Worm (Caenorhabditis elegans) whole organism, young adult: ENCODE data around the gene dcaf-1.
A peak's percentile ranks its signal among the peaks of the same experiment; 100 is the strongest.

ENCODE experiments used
- C06A6.2 ChIP-seq: fragments of 200-800 bp; sonication (Bioruptor generic); conservative IDR thresholded peaks from 2 replicates; pipeline ENCODE4 v1.3.6; 2022; ENCODE audit warnings: missing genetic modification characterization, missing compliant biosample characterization
- C17E4.6 ChIP-seq: fragments of 200-800 bp; sonication (Bioruptor generic); IDR thresholded peaks from 2 replicates; pipeline ENCODE4 v1.3.6; 2022; ENCODE audit warnings: missing genetic modification reagents, missing genetic modification characterization, missing compliant biosample characterization
- F39B2.1 ChIP-seq: fragments of 200-800 bp; sonication (Bioruptor generic); IDR thresholded peaks from 2 replicates; pipeline ENCODE4 v1.3.6; 2022; ENCODE audit warnings: missing genetic modification reagents, missing genetic modification characterization, missing compliant biosample characterization
- F49E8.2 ChIP-seq: sonication (generic microtip); optimal IDR thresholded peaks from 3 replicates; lab custom pipeline; 2017; ENCODE audit warnings: missing genetic modification characterization, mild to moderate bottlenecking, missing compliant biosample characterization, antibody characterized with exemption, moderate library complexity; ENCODE audit not compliant: insufficient read depth
- F52B5.7 ChIP-seq: sonication (generic microtip); optimal IDR thresholded peaks from 2 replicates; lab custom pipeline; 2016; ENCODE audit warnings: mild to moderate bottlenecking, missing genetic modification characterization, missing compliant biosample characterization
- F55B11.4 ChIP-seq: sonication (generic microtip); optimal IDR thresholded peaks from 2 replicates; lab custom pipeline; 2016; ENCODE audit warnings: missing compliant biosample characterization, missing genetic modification characterization, borderline replicate concordance; ENCODE audit not compliant: insufficient read depth
- Y53F4B.3 ChIP-seq: fragments of 200-800 bp; sonication (Bioruptor generic); IDR thresholded peaks from 2 replicates; pipeline ENCODE4 v1.3.6; 2022; ENCODE audit warnings: missing genetic modification reagents, missing genetic modification characterization, missing compliant biosample characterization
- Y67H2A.10 ChIP-seq: fragments of 200-800 bp; sonication (Bioruptor generic); conservative IDR thresholded peaks from 2 replicates; pipeline ENCODE4 v1.3.6; 2022; ENCODE audit warnings: missing genetic modification reagents, missing genetic modification characterization, missing compliant biosample characterization
- akir-1 ChIP-seq: fragments of 200-800 bp; sonication (Bioruptor generic); optimal IDR thresholded peaks from 2 replicates; lab custom pipeline; 2018; ENCODE audit warnings: mild to moderate bottlenecking, missing genetic modification characterization, moderate library complexity, missing compliant biosample characterization
- ama-1 ChIP-seq, 3 experiments: fragments of 150-350 bp in 1 of 3; sonication (generic microtip) in 2 of 3; optimal IDR thresholded peaks; 2 replicates each; lab custom pipeline; 2014 to 2018; ENCODE audit warnings: missing biosample characterization in 2 of 3, missing genetic modification characterization in 2 of 3, missing genetic modification reagents in 2 of 3
- aptf-2 ChIP-seq: fragments of 200-800 bp; sonication (Bioruptor generic); conservative IDR thresholded peaks from 2 replicates; pipeline ENCODE4 v1.3.6; 2022; ENCODE audit warnings: missing genetic modification reagents, missing genetic modification characterization, missing compliant biosample characterization
- attf-3 ChIP-seq: fragments of 200-800 bp; sonication (Bioruptor generic); conservative IDR thresholded peaks from 2 replicates; pipeline ENCODE4 v1.3.6; 2022; ENCODE audit warnings: missing genetic modification reagents, missing genetic modification characterization, missing compliant biosample characterization
- ceh-100 ChIP-seq: fragments of 200-800 bp; sonication (Bioruptor generic); IDR thresholded peaks from 2 replicates; pipeline ENCODE4 v1.3.6; 2022; ENCODE audit warnings: missing genetic modification reagents, missing genetic modification characterization, missing compliant biosample characterization
- ceh-91 ChIP-seq: fragments of 200-800 bp; sonication (Bioruptor generic); IDR thresholded peaks from 2 replicates; pipeline ENCODE4 v1.3.6; 2022; ENCODE audit warnings: missing genetic modification reagents, missing genetic modification characterization, missing compliant biosample characterization
- egl-44 ChIP-seq: fragments of 200-800 bp; sonication (Bioruptor generic); IDR thresholded peaks from 2 replicates; pipeline ENCODE4 v1.3.6; 2022; ENCODE audit warnings: missing genetic modification reagents, missing genetic modification characterization, missing compliant biosample characterization
- egrh-3 ChIP-seq: fragments of 200-800 bp; sonication (Bioruptor generic); IDR thresholded peaks from 2 replicates; pipeline ENCODE4 v1.3.6; 2022; ENCODE audit warnings: missing genetic modification reagents, missing genetic modification characterization, missing compliant biosample characterization
- ekl-4 ChIP-seq: fragments of 200-800 bp; sonication (Bioruptor generic); IDR thresholded peaks from 2 replicates; pipeline ENCODE4 v1.3.6; 2022; ENCODE audit warnings: missing genetic modification reagents, missing genetic modification characterization, missing compliant biosample characterization
- fkh-3 ChIP-seq: sonication (generic microtip); optimal IDR thresholded peaks from 2 replicates; lab custom pipeline; 2016; ENCODE audit warnings: mild to moderate bottlenecking, missing genetic modification characterization, missing compliant biosample characterization
- let-526 ChIP-seq: fragments of 200-800 bp; sonication (Bioruptor generic); IDR thresholded peaks from 2 replicates; pipeline ENCODE4 v1.3.6; 2022; ENCODE audit warnings: missing genetic modification reagents, missing genetic modification characterization, missing compliant biosample characterization
- let-607 ChIP-seq, 2 experiments: fragments of 200-800 bp in 1 of 2; sonication (Bioruptor generic) in 1 of 2; sonication (generic microtip) in 1 of 2; optimal IDR thresholded peaks; 2 replicates each; lab custom pipeline; 2016 to 2018; ENCODE audit warnings: mild to moderate bottlenecking in 2 of 2, missing compliant biosample characterization in 2 of 2, missing genetic modification characterization in 2 of 2, moderate library complexity in 2 of 2, missing genotype in 1 of 2
- lin-26 ChIP-seq: fragments of 200-800 bp; sonication (Bioruptor generic); IDR thresholded peaks from 2 replicates; pipeline ENCODE4 v1.3.6; 2022; ENCODE audit warnings: missing genetic modification reagents, missing genetic modification characterization, missing compliant biosample characterization
- lin-35 ChIP-seq, 3 experiments: fragments of 150-350 bp in 2 of 3; sonication (generic microtip) in 1 of 3; optimal IDR thresholded peaks; 2 replicates each; lab custom pipeline; 2014 to 2018; ENCODE audit warnings: missing biosample characterization in 3 of 3, missing genetic modification characterization in 3 of 3, missing genetic modification reagents in 3 of 3
- lin-40 ChIP-seq: sonication (generic microtip); optimal IDR thresholded peaks from 2 replicates; lab custom pipeline; 2016; ENCODE audit warnings: missing genetic modification characterization, mild to moderate bottlenecking, missing compliant biosample characterization, missing genotype, missing genetic modification reagents
- lin-54 ChIP-seq: fragments of 200-800 bp; sonication (Bioruptor generic); optimal IDR thresholded peaks from 2 replicates; lab custom pipeline; 2018; ENCODE audit warnings: mild to moderate bottlenecking, missing genetic modification characterization, missing compliant biosample characterization
- lsl-1 ChIP-seq: fragments of 200-800 bp; sonication (Bioruptor generic); optimal IDR thresholded peaks from 2 replicates; lab custom pipeline; 2018; ENCODE audit warnings: mild to moderate bottlenecking, missing genetic modification characterization, moderate library complexity, missing compliant biosample characterization
- madf-6 ChIP-seq: fragments of 200-800 bp; sonication (Bioruptor generic); IDR thresholded peaks from 2 replicates; pipeline ENCODE4 v1.3.6; 2022; ENCODE audit warnings: missing genetic modification reagents, missing genetic modification characterization, missing compliant biosample characterization
- mes-4 ChIP-seq: sonication (generic microtip); optimal IDR thresholded peaks from 2 replicates; lab custom pipeline; 2016; ENCODE audit warnings: missing genotype, missing genetic modification characterization, missing compliant biosample characterization
- nfyb-1 ChIP-seq: fragments of 200-800 bp; sonication (Bioruptor generic); IDR thresholded peaks from 2 replicates; pipeline ENCODE4 v1.3.6; 2022; ENCODE audit warnings: missing genetic modification reagents, missing genetic modification characterization, missing compliant biosample characterization
- sptf-2 ChIP-seq: fragments of 200-800 bp; sonication (Bioruptor generic); optimal IDR thresholded peaks from 2 replicates; lab custom pipeline; 2018; ENCODE audit warnings: mild to moderate bottlenecking, missing genetic modification characterization, missing compliant biosample characterization
- tbx-9 ChIP-seq: sonication (generic microtip); optimal IDR thresholded peaks from 2 replicates; lab custom pipeline; 2016; ENCODE audit warnings: borderline replicate concordance, missing genetic modification characterization, inconsistent platforms, missing compliant biosample characterization
- ztf-3 ChIP-seq: fragments of 200-800 bp; sonication (Bioruptor generic); optimal IDR thresholded peaks from 2 replicates; lab custom pipeline; 2018; ENCODE audit warnings: mild to moderate bottlenecking, missing genetic modification characterization, missing compliant biosample characterization

dcaf-1 gene

ce11 chrIV:9706704-9707197 is at the start of gene dcaf-1, which contains the start of gene dph-3:
Gene dcaf-1, minus strand, starts transcription at chrIV:9706723.
Gene dph-3, plus strand, starts transcription at chrIV:9707147.
- TF ChIP-seq lin-35 (GFP tag; optimal IDR thresholded peaks at IDR 0.05; lab: Kevin White, UChicago) = no peak
- peak; percentile 73 for TF ChIP-seq lsl-1 (GFP tag; lab: Kevin White, UChicago)
- no peak for TF ChIP-seq Y67H2A.10 (GFP tag; lab: Robert Waterston, UW)
- TF ChIP-seq nfyb-1 (GFP tag; lab: Robert Waterston, UW) = no peak
- no peak for TF ChIP-seq aptf-2

- TF ChIP-seq tbx-9 (tag; lab: Kevin White, UChicago) (no peak), let-526 (GFP tag; lab: Robert Waterston, UW) (no peak), attf-3 (GFP tag; lab: Robert Waterston, UW) (no peak), akir-1 (no peak), ztf-3 (GFP tag; lab: Kevin White, UChicago) (no peak), F49E8.2 (tag; lab: Kevin White, UChicago) (no peak), mes-4 (tag; lab: Kevin White, UChicago) (no peak), madf-6 (GFP tag; lab: Robert Waterston, UW) (no peak), sptf-2 (GFP tag; lab: Kevin White, UChicago) (no peak), lin-35 (GFP tag; optimal IDR thresholded peaks at IDR 0.05; lab: Kevin White, UChicago) (no peak), Y53F4B.3 (GFP tag; lab: Robert Waterston, UW) (no peak), ekl-4 (GFP tag; lab: Robert Waterston, UW) (no peak), lin-26 (GFP tag; lab: Robert Waterston, UW) (no peak), egrh-3 (GFP tag; lab: Robert Waterston, UW) (no peak), lin-40 (no peak), ama-1 (optimal IDR thresholded peaks at IDR 0.05; lab: Kevin White, UChicago) (no peak), ama-1 (GFP tag; optimal IDR thresholded peaks at IDR 0.05; lab: Kevin White, UChicago) (no peak), let-607 (tag; optimal IDR thresholded peaks at IDR 0.05; lab: Kevin White, UChicago) (no peak), fkh-3 (tag; lab: Kevin White, UChicago) (no peak), egl-44 (GFP tag; lab: Robert Waterston, UW) (no peak)
Observed at ce11 chrIV:9755713-9756112, 49.2 kb upstream of the dcaf-1 start.

- TF ChIP-seq Y53F4B.3 (GFP tag; lab: Robert Waterston, UW) (no peak), F52B5.7 (tag; lab: Kevin White, UChicago) (no peak), C06A6.2 (GFP tag; lab: Robert Waterston, UW) (no peak), lin-40 (no peak)
Observed at ce11 chrIV:9748342-9748741, 41.8 kb upstream of the dcaf-1 start, which contains the start of gene C28D4.8. Gene C28D4.8, minus strand, starts transcription at chrIV:9748442.

ce11 chrIV:9746762-9747161 is 40.2 kb upstream of the dcaf-1 start, which contains the start of gene C28D4.5:
Gene C28D4.5, minus strand, starts transcription at chrIV:9746862.
- no peak for TF ChIP-seq F55B11.4 (tag; lab: Kevin White, UChicago)

ce11 chrIV:9744905-9745304 is 38.4 kb upstream of the dcaf-1 start, which contains the start of gene C28D4.4:
Gene C28D4.4, minus strand, starts transcription at chrIV:9745005.
- TF ChIP-seq F39B2.1 (GFP tag; lab: Robert Waterston, UW) = no peak
- TF ChIP-seq nfyb-1 (GFP tag; lab: Robert Waterston, UW) = no peak
- TF ChIP-seq C17E4.6 = no peak
- TF ChIP-seq egrh-3 (GFP tag; lab: Robert Waterston, UW) = no peak
- no peak for TF ChIP-seq lin-54 (GFP tag; lab: Kevin White, UChicago)
- no peak for TF ChIP-seq ceh-100 (GFP tag; lab: Robert Waterston, UW)
- no peak for TF ChIP-seq ceh-91 (GFP tag; lab: Robert Waterston, UW)
